Worm (Caenorhabditis elegans): ENCODE data around the gene frpr-15.
A peak's percentile ranks its signal among the peaks of the same experiment; 100 is the strongest.

frpr-15 gene

DNA sequence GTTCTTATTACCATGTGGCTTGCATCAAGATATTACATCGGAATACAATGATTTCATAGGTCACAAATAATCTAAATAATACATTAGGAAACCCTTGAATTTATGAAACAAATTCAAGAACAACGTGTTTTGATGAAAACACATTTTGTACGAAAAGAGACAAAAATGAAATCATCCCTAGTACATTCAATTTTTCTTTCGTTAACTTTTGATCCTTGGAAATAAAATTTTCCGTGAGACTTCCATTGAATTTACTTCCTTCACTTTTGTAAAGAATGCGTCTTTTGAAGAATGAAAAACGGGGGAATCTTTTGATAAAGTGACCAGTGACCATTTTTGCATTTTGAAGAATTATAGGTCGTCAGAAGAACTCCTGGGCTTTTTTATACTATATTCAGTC is 6.2 kb upstream of the frpr-15 start:
- TF ChIP-seq fkh-10 (GFP tag; optimal IDR thresholded peaks at IDR 0.05) (peak; percentile 48), lin-29 (GFP tag; IDR thresholded peaks at IDR 0.05) (no peak)

DNA sequence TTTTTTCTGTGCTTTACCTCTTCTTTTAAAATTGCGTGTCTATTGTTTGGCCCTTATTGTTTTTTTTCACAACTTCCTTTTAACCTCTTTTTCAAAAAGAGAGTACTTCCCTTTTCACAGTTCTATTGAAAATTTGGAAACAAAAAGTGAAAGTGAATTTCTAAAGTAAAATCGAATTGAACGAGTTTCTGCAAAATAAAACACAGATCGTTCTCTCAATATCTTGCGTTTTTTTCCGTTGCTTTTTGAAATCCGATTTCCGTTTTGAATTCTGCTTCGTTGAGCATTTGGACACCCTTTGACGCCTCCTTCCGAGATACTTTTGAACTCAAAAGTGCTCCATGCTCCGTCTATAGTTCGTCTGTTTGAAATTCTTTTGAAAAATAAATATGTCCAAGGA is 3.6 kb upstream of the frpr-15 start:
- TF ChIP-seq fkh-10 (GFP tag; optimal IDR thresholded peaks at IDR 0.05) (peak; percentile 88), nhr-41 (GFP tag; IDR thresholded peaks at IDR 0.05) (no peak)

- TF ChIP-seq fkh-10 (GFP tag; optimal IDR thresholded peaks at IDR 0.05) (no peak), nhr-42 (GFP tag; IDR thresholded peaks at IDR 0.05) (no peak), snpc-1.2 (GFP tag; IDR thresholded peaks at IDR 0.05) (no peak), madf-5 (GFP tag; IDR thresholded peaks at IDR 0.05) (no peak), nhr-41 (GFP tag; IDR thresholded peaks at IDR 0.05) (no peak), mdl-1 (tag; optimal IDR thresholded peaks at IDR 0.05) (no peak), T20F7.1 (GFP tag; optimal IDR thresholded peaks at IDR 0.05) (no peak), ctbp-1 (GFP tag; IDR thresholded peaks at IDR 0.05) (no peak), lim-7 (GFP tag; IDR thresholded peaks at IDR 0.05) (no peak), nhr-237 (tag; optimal IDR thresholded peaks at IDR 0.05) (no peak), skn-1 (tag; optimal IDR thresholded peaks at IDR 0.05) (no peak), nhr-28 (tag; optimal IDR thresholded peaks at IDR 0.05) (no peak), mxl-2 (GFP tag; conservative IDR thresholded peaks at IDR 0.05) (no peak), Y105C5A.15 (GFP tag; IDR thresholded peaks at IDR 0.05) (no peak), daf-12 (tag; optimal IDR thresholded peaks at IDR 0.05) (no peak), ces-1 (GFP tag; optimal IDR thresholded peaks at IDR 0.05) (no peak), ZK546.5 (tag; optimal IDR thresholded peaks at IDR 0.05) (no peak)
Observed at ce11 chrV:12679292-12679691, 615 bp upstream of the frpr-15 start.

DNA sequence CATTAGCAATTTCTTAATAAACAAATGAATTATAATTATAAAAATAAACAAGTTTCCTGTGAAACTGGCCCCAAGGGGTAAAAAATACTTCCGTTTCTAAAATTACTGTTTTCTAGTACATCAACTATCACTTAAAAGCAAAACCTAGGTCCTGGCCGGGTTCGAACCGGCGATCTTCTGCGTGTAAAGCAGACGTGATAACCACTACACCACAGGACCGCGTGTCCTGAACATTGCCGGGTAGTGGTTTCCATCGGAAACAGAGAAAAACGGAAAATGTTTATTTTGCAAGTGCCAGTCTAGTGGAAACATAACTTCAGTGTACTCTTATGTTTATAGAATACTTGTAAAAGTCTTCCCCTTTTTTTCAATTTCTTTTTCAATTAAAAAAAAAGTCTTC is 3.3 kb downstream of the frpr-15 start:
- TF ChIP-seq ceh-82 (tag; optimal IDR thresholded peaks at IDR 0.05), result no peak
- TF ChIP-seq ceh-44 (GFP tag; IDR thresholded peaks at IDR 0.05), result 0 out of 2 replicates have a peak, but pooled peaks have one; percentile 53
- peak in 1 of 2 experiments; percentile 37 for TF ChIP-seq daf-16 (GFP tag; optimal IDR thresholded peaks at IDR 0.05)
- TF ChIP-seq daf-16 (tag; optimal IDR thresholded peaks at IDR 0.05), result no peak

ce11 chrV:12695155-12695554 is 15.2 kb downstream of the frpr-15 start, which contains the start of gene parn-1:
parn-1 (minus strand) TSS chrV:12695255.
- TF ChIP-seq sdz-12 (GFP tag; optimal IDR thresholded peaks at IDR 0.05), result no peak
- no peak for TF ChIP-seq zfp-2 (tag; optimal IDR thresholded peaks at IDR 0.05)
- no peak for TF ChIP-seq madf-5 (GFP tag; IDR thresholded peaks at IDR 0.05)
- TF ChIP-seq attf-4 (tag; optimal IDR thresholded peaks at IDR 0.05), result no peak
- TF ChIP-seq duxl-1 (tag; optimal IDR thresholded peaks at IDR 0.05; ENCODE audit: poor library complexity), result no peak
- TF ChIP-seq lin-29 (GFP tag; IDR thresholded peaks at IDR 0.05), result no peak
- TF ChIP-seq dmd-8 (GFP tag; IDR thresholded peaks at IDR 0.05), result no peak
- TF ChIP-seq F26F4.8 (GFP tag; conservative IDR thresholded peaks at IDR 0.05), result no peak
- TF ChIP-seq cey-2 (tag; optimal IDR thresholded peaks at IDR 0.05; ENCODE audit: borderline replicate concordance, insufficient read depth), result no peak
- no peak for TF ChIP-seq ZK546.5 (tag; optimal IDR thresholded peaks at IDR 0.05)

DNA sequence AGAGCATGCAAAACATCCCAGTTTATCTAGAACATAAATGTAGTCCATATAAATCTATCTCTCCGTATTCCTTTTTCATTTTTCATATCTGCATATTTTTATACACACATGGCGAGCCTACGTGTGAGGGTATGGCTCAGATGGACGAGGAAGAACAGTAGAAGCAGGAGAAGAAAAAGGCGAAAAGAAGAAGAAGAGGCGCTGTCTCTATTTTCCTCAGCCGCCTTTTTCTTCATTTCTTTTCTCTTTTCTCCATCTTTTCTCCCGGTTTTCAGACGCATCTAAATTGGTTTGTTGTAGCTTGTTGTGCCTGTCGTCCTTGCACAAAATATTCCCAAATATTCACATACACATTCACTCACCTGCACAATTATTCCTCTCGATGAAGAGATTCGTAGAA is 16.1 kb downstream of the frpr-15 start, which contains the start of gene K10C8.4:
Gene K10C8.4 (plus strand): TSS at position 301 of the 400 bp plus-strand sequence.
- TF ChIP-seq mdl-1 (tag; optimal IDR thresholded peaks at IDR 0.05) (no peak), nhr-25 (tag; optimal IDR thresholded peaks at IDR 0.05; ENCODE audit: borderline replicate concordance, insufficient read depth) (no peak), cey-2 (tag; optimal IDR thresholded peaks at IDR 0.05; ENCODE audit: borderline replicate concordance, insufficient read depth) (no peak), lin-29 (GFP tag; IDR thresholded peaks at IDR 0.05) (no peak), ztf-11 (tag; optimal IDR thresholded peaks at IDR 0.05) (no peak), daf-19 (GFP tag; conservative IDR thresholded peaks at IDR 0.05) (no peak), aly-2 (tag; optimal IDR thresholded peaks at IDR 0.05) (no peak), php-3 (GFP tag; IDR thresholded peaks at IDR 0.05) (no peak), skn-1 (tag; optimal IDR thresholded peaks at IDR 0.05) (no peak), nhr-28 (tag; optimal IDR thresholded peaks at IDR 0.05) (no peak), ceh-32 (tag; optimal IDR thresholded peaks at IDR 0.05; ENCODE audit: poor library complexity) (no peak), ZK546.5 (tag; optimal IDR thresholded peaks at IDR 0.05) (no peak), lin-1 (GFP tag; IDR thresholded peaks at IDR 0.05) (no peak), Y75B8A.6 (GFP tag; IDR thresholded peaks at IDR 0.05) (no peak), lir-3 (tag; optimal IDR thresholded peaks at IDR 0.05) (no peak)
